Worm (Caenorhabditis elegans) whole organism, L1 larva: Measurements from ENCODE around the gene twk-7.

Experiments
- C04F5.9 ChIP-seq: sonication (generic microtip); optimal IDR thresholded peaks from 2 replicates; lab custom pipeline; 2016; ENCODE audit warnings: missing genetic modification characterization, missing compliant biosample characterization
- C16A3.4 ChIP-seq: fragments of 150-350 bp; optimal IDR thresholded peaks from 2 replicates; lab custom pipeline; 2014; ENCODE audit warnings: missing biosample characterization, missing genetic modification characterization
- Y116A8C.19 ChIP-seq: sonication (generic microtip); optimal IDR thresholded peaks from 2 replicates; lab custom pipeline; 2016; ENCODE audit warnings: missing compliant biosample characterization, missing genetic modification characterization, borderline replicate concordance
- aha-1 ChIP-seq: fragments of 150-350 bp; optimal IDR thresholded peaks from 2 replicates; lab custom pipeline; 2014; ENCODE audit warnings: missing biosample characterization, missing genetic modification characterization
- alr-1 ChIP-seq: fragments of 200-800 bp; sonication (Bioruptor generic); optimal IDR thresholded peaks from 2 replicates; lab custom pipeline; 2018; ENCODE audit warnings: borderline replicate concordance, mild to moderate bottlenecking, missing genetic modification characterization, missing compliant biosample characterization
- ama-1 ChIP-seq: fragments of 150-350 bp; optimal IDR thresholded peaks from 2 replicates; lab custom pipeline; 2014
- blmp-1 ChIP-seq: fragments of 150-350 bp; optimal IDR thresholded peaks from 2 replicates; lab custom pipeline; 2014; ENCODE audit warnings: missing biosample characterization, missing genetic modification characterization
- ceh-63 ChIP-seq: fragments of 200-800 bp; sonication (Bioruptor generic); optimal IDR thresholded peaks from 2 replicates; lab custom pipeline; 2018; ENCODE audit warnings: mild to moderate bottlenecking, missing genetic modification characterization, missing compliant biosample characterization
- ceh-82 ChIP-seq, 3 experiments: fragments of 150-350 bp in 1 of 3; sonication (generic microtip) in 2 of 3; optimal IDR thresholded peaks; 2 replicates each; lab custom pipeline; 2014 to 2017; ENCODE audit warnings: missing biosample characterization in 3 of 3, missing genetic modification characterization in 3 of 3
- dsc-1 ChIP-seq: sonication (generic microtip); optimal IDR thresholded peaks from 2 replicates; lab custom pipeline; 2016; ENCODE audit warnings: mild to moderate bottlenecking, missing genetic modification characterization, missing compliant biosample characterization
- efl-1 ChIP-seq, 4 experiments: fragments of 150-350 bp; optimal IDR thresholded peaks in 3 of 4; peaks in 1 of 4; 1 replicate in 1 of 4; 2 replicates in 3 of 4; lab custom pipeline; 2014; ENCODE audit warnings: missing biosample characterization in 2 of 4, missing genetic modification characterization in 2 of 4, missing genetic modification reagents in 2 of 4
- egl-13 ChIP-seq: sonication (generic microtip); optimal IDR thresholded peaks from 2 replicates; lab custom pipeline; 2016; ENCODE audit warnings: missing genotype, missing genetic modification reagents, missing genetic modification characterization, missing compliant biosample characterization
- egl-27 ChIP-seq, 2 experiments: fragments of 150-350 bp in 1 of 2; sonication (generic microtip); optimal IDR thresholded peaks; 3 replicates each; lab custom pipeline; 2017 to 2018; ENCODE audit warnings: missing biosample characterization in 2 of 2, missing genetic modification characterization in 2 of 2, missing genetic modification reagents in 2 of 2
- elt-2 ChIP-seq: sonication (generic microtip); optimal IDR thresholded peaks from 2 replicates; lab custom pipeline; 2016; ENCODE audit warnings: missing genetic modification characterization, mild to moderate bottlenecking, inconsistent platforms, missing compliant biosample characterization, missing genetic modification reagents
- elt-3 ChIP-seq, 6 experiments: fragments of 150-350 bp in 1 of 6; sonication (generic microtip); optimal IDR thresholded peaks; 2 replicates each; lab custom pipeline; 2017 to 2018; ENCODE audit warnings: missing biosample characterization in 6 of 6, missing genetic modification characterization in 6 of 6, inconsistent platforms in 1 of 6
- fkh-8 ChIP-seq: sonication (generic microtip); optimal IDR thresholded peaks from 2 replicates; lab custom pipeline; 2016; ENCODE audit warnings: mild to moderate bottlenecking, missing genetic modification characterization, missing compliant biosample characterization
- isw-1 ChIP-seq: fragments of 200-800 bp; sonication (Bioruptor generic); IDR thresholded peaks from 2 replicates; pipeline ENCODE4 v1.3.6; 2022; ENCODE audit warnings: missing genetic modification characterization, missing compliant biosample characterization
- jun-1 ChIP-seq: fragments of 150-350 bp; optimal IDR thresholded peaks from 2 replicates; lab custom pipeline; 2014; ENCODE audit warnings: missing biosample characterization, missing genetic modification reagents, missing genetic modification characterization
- lin-15B ChIP-seq: fragments of 150-350 bp; sonication (generic microtip); optimal IDR thresholded peaks from 3 replicates; lab custom pipeline; 2014; ENCODE audit warnings: missing biosample characterization, missing genetic modification characterization
- lin-35 ChIP-seq, 2 experiments: fragments of 150-350 bp; optimal IDR thresholded peaks; 2 replicates each; lab custom pipeline; 2014; ENCODE audit warnings: missing biosample characterization in 2 of 2, missing genetic modification characterization in 2 of 2, missing genetic modification reagents in 2 of 2
- mab-9 ChIP-seq: fragments of 200-800 bp; sonication (Bioruptor generic); IDR thresholded peaks from 2 replicates; pipeline ENCODE4 v1.3.6; 2022; ENCODE audit warnings: missing genetic modification reagents, missing genetic modification characterization, missing compliant biosample characterization
- mdl-1 ChIP-seq, 2 experiments: fragments of 150-350 bp; optimal IDR thresholded peaks; 2 replicates each; lab custom pipeline; 2014 to 2017; ENCODE audit warnings: missing biosample characterization in 2 of 2, missing genetic modification characterization in 2 of 2, inconsistent platforms in 1 of 2
- mef-2 ChIP-seq: fragments of 150-350 bp; optimal IDR thresholded peaks from 2 replicates; lab custom pipeline; 2014; ENCODE audit warnings: missing biosample characterization, missing genetic modification characterization
- mep-1 ChIP-seq: fragments of 150-350 bp; optimal IDR thresholded peaks from 2 replicates; lab custom pipeline; 2014; ENCODE audit warnings: missing biosample characterization, missing genetic modification characterization
- nhr-11 ChIP-seq: fragments of 150-350 bp; optimal IDR thresholded peaks from 2 replicates; lab custom pipeline; 2014; ENCODE audit warnings: missing biosample characterization, missing genetic modification characterization
- nhr-12 ChIP-seq: sonication (generic microtip); optimal IDR thresholded peaks from 2 replicates; lab custom pipeline; 2017; ENCODE audit warnings: missing biosample characterization, missing genetic modification characterization
- nhr-19 ChIP-seq: fragments of 200-800 bp; sonication (Bioruptor generic); conservative IDR thresholded peaks from 2 replicates; pipeline ENCODE4 v1.3.6; 2022; ENCODE audit warnings: missing genetic modification characterization, missing compliant biosample characterization
- nhr-237 ChIP-seq: fragments of 150-350 bp; optimal IDR thresholded peaks from 2 replicates; lab custom pipeline; 2014; ENCODE audit warnings: missing biosample characterization, missing genetic modification characterization
- nhr-28 ChIP-seq: fragments of 150-350 bp; optimal IDR thresholded peaks from 2 replicates; lab custom pipeline; 2014; ENCODE audit warnings: missing biosample characterization, missing genetic modification characterization
- nhr-47 ChIP-seq: sonication (generic microtip); optimal IDR thresholded peaks from 2 replicates; lab custom pipeline; 2016; ENCODE audit warnings: mild to moderate bottlenecking, missing genetic modification characterization, moderate library complexity, missing compliant biosample characterization
- nhr-71 ChIP-seq: sonication (generic microtip); optimal IDR thresholded peaks from 2 replicates; lab custom pipeline; 2016; ENCODE audit warnings: mild to moderate bottlenecking, missing genetic modification characterization, moderate library complexity, missing compliant biosample characterization
- nhr-76 ChIP-seq: sonication (generic microtip); optimal IDR thresholded peaks from 2 replicates; lab custom pipeline; 2017; ENCODE audit warnings: missing biosample characterization, missing genetic modification characterization
- nhr-84 ChIP-seq: sonication (generic microtip); optimal IDR thresholded peaks from 2 replicates; lab custom pipeline; 2017; ENCODE audit warnings: missing biosample characterization, missing genetic modification characterization
- nhr-85 ChIP-seq: sonication (generic microtip); peaks from one replicate; lab custom pipeline; 2016; ENCODE audit warnings: missing genetic modification characterization, inconsistent platforms, missing compliant biosample characterization
- nhr-90 ChIP-seq: sonication (generic microtip); optimal IDR thresholded peaks from 2 replicates; lab custom pipeline; 2016; ENCODE audit warnings: mild to moderate bottlenecking, missing genetic modification characterization, missing compliant biosample characterization; ENCODE audit not compliant: poor library complexity
- pag-3 ChIP-seq: sonication (generic microtip); optimal IDR thresholded peaks from 2 replicates; lab custom pipeline; 2017; ENCODE audit warnings: missing genetic modification characterization, mild to moderate bottlenecking, missing compliant biosample characterization, antibody characterized with exemption, borderline replicate concordance; ENCODE audit not compliant: insufficient read depth
- pqm-1 ChIP-seq: sonication (generic microtip); optimal IDR thresholded peaks from 3 replicates; lab custom pipeline; 2017; ENCODE audit warnings: missing biosample characterization, missing genetic modification characterization
- skn-1 ChIP-seq: fragments of 150-350 bp; optimal IDR thresholded peaks from 2 replicates; lab custom pipeline; 2014; ENCODE audit warnings: missing biosample characterization, missing genetic modification characterization
- snu-23 ChIP-seq: sonication (generic microtip); optimal IDR thresholded peaks from 2 replicates; lab custom pipeline; 2016; ENCODE audit warnings: missing genetic modification characterization, missing compliant biosample characterization
- sup-37 ChIP-seq: fragments of 200-800 bp; sonication (Bioruptor generic); optimal IDR thresholded peaks from 2 replicates; lab custom pipeline; 2018; ENCODE audit warnings: mild to moderate bottlenecking, missing genetic modification characterization, missing compliant biosample characterization
- swsn-7 ChIP-seq: sonication (generic microtip); optimal IDR thresholded peaks from 2 replicates; lab custom pipeline; 2016; ENCODE audit warnings: missing genetic modification characterization, missing compliant biosample characterization
- unc-30 ChIP-seq: sonication (generic microtip); optimal IDR thresholded peaks from 2 replicates; lab custom pipeline; 2017; ENCODE audit warnings: missing biosample characterization, missing genetic modification characterization
- unc-86 ChIP-seq: sonication (generic microtip); optimal IDR thresholded peaks from 2 replicates; lab custom pipeline; 2016; ENCODE audit warnings: missing genetic modification characterization, missing compliant biosample characterization
- vab-15 ChIP-seq: sonication (generic microtip); optimal IDR thresholded peaks from 2 replicates; lab custom pipeline; 2017; ENCODE audit warnings: missing genotype, mild to moderate bottlenecking, missing genetic modification characterization, missing compliant biosample characterization
- zag-1 ChIP-seq: fragments of 150-350 bp; optimal IDR thresholded peaks from 2 replicates; lab custom pipeline; 2014; ENCODE audit warnings: missing biosample characterization, missing genetic modification characterization
- zip-4 ChIP-seq: fragments of 200-800 bp; sonication (Bioruptor generic); optimal IDR thresholded peaks from 2 replicates; lab custom pipeline; 2018; ENCODE audit warnings: mild to moderate bottlenecking, missing genetic modification characterization, moderate library complexity, missing compliant biosample characterization
- ztf-11 ChIP-seq, 2 experiments: sonication (generic microtip); optimal IDR thresholded peaks; 2 replicates each; lab custom pipeline; 2016 to 2017; ENCODE audit warnings: missing genetic modification characterization in 2 of 2, missing biosample characterization in 1 of 2, missing compliant biosample characterization in 1 of 2
- ztf-4 ChIP-seq: fragments of 150-350 bp; optimal IDR thresholded peaks from 2 replicates; lab custom pipeline; 2014; ENCODE audit warnings: missing biosample characterization, missing genetic modification characterization

Gene twk-7

DNA sequence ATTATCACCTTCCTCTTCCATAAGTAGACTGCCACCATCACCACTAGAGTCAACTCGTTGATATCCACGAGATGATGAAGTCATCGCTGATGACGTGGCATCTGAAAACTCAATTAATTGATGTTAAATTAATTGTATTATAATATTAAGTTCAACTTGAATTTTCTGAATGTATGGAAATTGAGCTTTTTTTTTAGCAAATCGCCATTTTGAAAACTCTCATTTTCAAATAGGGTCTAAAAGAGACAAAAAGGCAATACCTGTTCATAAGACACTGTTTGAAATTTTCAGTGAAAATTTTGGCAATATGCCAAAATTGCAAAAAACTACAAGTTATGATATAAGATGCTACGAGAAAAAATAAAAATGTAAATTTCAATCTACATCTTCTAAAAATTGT, at the start of gene twk-7:
TSS of gene twk-7 (minus strand) at position 101 of the 400 bp plus-strand sequence.
- TF ChIP-seq unc-86 (tag; lab: Kevin White, UChicago) (no peak), C16A3.4 (tag; lab: Kevin White, UChicago) (no peak), nhr-19 (GFP tag; lab: Robert Waterston, UW) (no peak), elt-2 (tag; lab: Kevin White, UChicago) (no peak), ztf-11 (tag; optimal IDR thresholded peaks at IDR 0.05; lab: Kevin White, UChicago) (no peak), ama-1 (lab: Kevin White, UChicago) (no peak)

DNA sequence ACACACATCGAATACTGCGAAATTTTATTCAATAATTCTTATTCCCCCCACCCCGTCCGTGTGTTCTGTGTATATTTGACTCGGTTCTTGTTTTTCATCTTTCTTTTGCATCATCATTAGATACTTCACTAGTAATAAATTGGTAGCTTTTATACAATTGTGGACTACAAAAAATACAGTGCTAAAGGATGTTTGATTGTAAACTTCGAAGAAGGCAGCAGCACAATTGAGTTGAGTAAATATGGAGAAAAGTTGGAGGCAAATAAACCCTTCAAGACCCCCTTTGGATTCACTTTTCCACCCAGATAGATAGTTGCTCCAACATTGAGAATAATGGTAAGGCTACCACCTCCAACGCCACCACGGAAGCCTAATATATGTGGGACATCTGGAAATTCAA, 49.8 kb upstream of the twk-7 start, which contains the start of gene B0303.7:
TSS of gene B0303.7 (plus strand) at position 301 of the 400 bp plus-strand sequence.
- TF ChIP-seq snu-23 (GFP tag; lab: Kevin White, UChicago) (no peak), nhr-84 (tag; lab: Kevin White, UChicago) (no peak), mef-2 (tag; lab: Kevin White, UChicago) (no peak), alr-1 (tag; lab: Kevin White, UChicago) (no peak), ceh-63 (no peak), blmp-1 (no peak)

- peak; percentile 55 for TF ChIP-seq swsn-7 (tag; lab: Kevin White, UChicago)
- TF ChIP-seq isw-1 (GFP tag; lab: Robert Waterston, UW), result no peak
- peak in 1 of 6 experiments; percentile 67 for TF ChIP-seq elt-3 (tag; optimal IDR thresholded peaks at IDR 0.05; lab: Kevin White, UChicago)
- TF ChIP-seq unc-30 (tag; lab: Kevin White, UChicago), result no peak
- TF ChIP-seq nhr-71, result peak; percentile 72
- TF ChIP-seq skn-1, result peak; percentile 53
- TF ChIP-seq mab-9, result no peak
- TF ChIP-seq blmp-1, result peak; percentile 83
- no peak for TF ChIP-seq pqm-1
- TF ChIP-seq C04F5.9 (tag; lab: Kevin White, UChicago), result no peak
- no peak for TF ChIP-seq ztf-4 (tag; lab: Kevin White, UChicago)
- no peak for TF ChIP-seq nhr-19 (GFP tag; lab: Robert Waterston, UW)
- TF ChIP-seq efl-1 (optimal IDR thresholded peaks at IDR 0.05; lab: Kevin White, UChicago), result peak; percentile 59 to 64
- peak; percentile 55 to 63 for TF ChIP-seq efl-1 (GFP tag; optimal IDR thresholded peaks at IDR 0.05 in 1 of 2; lab: Kevin White, UChicago)
- no peak for TF ChIP-seq zag-1 (tag; lab: Kevin White, UChicago)
- TF ChIP-seq ceh-82 (tag; optimal IDR thresholded peaks at IDR 0.05; lab: Kevin White, UChicago), result peak in 1 of 3 experiments; percentile 33
- TF ChIP-seq vab-15 (tag; lab: Kevin White, UChicago), result no peak
- peak; percentile 51 for TF ChIP-seq fkh-8
- no peak for TF ChIP-seq nhr-237 (tag; lab: Kevin White, UChicago)
- TF ChIP-seq dsc-1, result peak; percentile 33
- peak; percentile 46 for TF ChIP-seq nhr-47
- no peak for TF ChIP-seq nhr-28
- TF ChIP-seq pag-3 (tag; lab: Kevin White, UChicago), result peak; percentile 43
- no peak for TF ChIP-seq nhr-76 (tag; lab: Kevin White, UChicago)
- TF ChIP-seq nhr-90, result peak; percentile 20
- peak; percentile 38 for TF ChIP-seq lin-15B (tag; lab: Kevin White, UChicago)
- TF ChIP-seq egl-27 (tag; optimal IDR thresholded peaks at IDR 0.05; lab: Kevin White, UChicago), result no peak
- TF ChIP-seq mdl-1 (tag; optimal IDR thresholded peaks at IDR 0.05; lab: Kevin White, UChicago), result peak in 1 of 2 experiments; percentile 28
- peak; percentile 92 for TF ChIP-seq mep-1 (tag; lab: Kevin White, UChicago)
- TF ChIP-seq nhr-85 (tag; lab: Kevin White, UChicago), result no peak
- TF ChIP-seq egl-13 (tag; lab: Kevin White, UChicago), result no peak
- no peak for TF ChIP-seq ztf-11 (tag; optimal IDR thresholded peaks at IDR 0.05; lab: Kevin White, UChicago)
- no peak for TF ChIP-seq zip-4 (GFP tag; lab: Kevin White, UChicago)
- no peak for TF ChIP-seq sup-37 (GFP tag; lab: Kevin White, UChicago)
- no peak for TF ChIP-seq jun-1
- peak; percentile 51 for TF ChIP-seq C16A3.4 (tag; lab: Kevin White, UChicago)
- no peak for TF ChIP-seq Y116A8C.19 (tag; lab: Kevin White, UChicago)
- no peak for TF ChIP-seq nhr-12 (tag; lab: Kevin White, UChicago)
- peak; percentile 68 to 76 for TF ChIP-seq lin-35 (GFP tag; optimal IDR thresholded peaks at IDR 0.05; lab: Kevin White, UChicago)
- no peak for TF ChIP-seq ama-1 (lab: Kevin White, UChicago)
- TF ChIP-seq nhr-11 (tag; lab: Kevin White, UChicago), result no peak
- TF ChIP-seq aha-1 (tag; lab: Kevin White, UChicago), result no peak
Measured at ce11 chrIII:8689655-8690054, 46.1 kb upstream of the twk-7 start, which contains the start of gene B0303.4. Gene B0303.4 (plus strand): TSS chrIII:8689850.
